Fruit fly (Drosophila melanogaster): Measurements from ENCODE around the gene CG31546.

Gene CG31546

DNA sequence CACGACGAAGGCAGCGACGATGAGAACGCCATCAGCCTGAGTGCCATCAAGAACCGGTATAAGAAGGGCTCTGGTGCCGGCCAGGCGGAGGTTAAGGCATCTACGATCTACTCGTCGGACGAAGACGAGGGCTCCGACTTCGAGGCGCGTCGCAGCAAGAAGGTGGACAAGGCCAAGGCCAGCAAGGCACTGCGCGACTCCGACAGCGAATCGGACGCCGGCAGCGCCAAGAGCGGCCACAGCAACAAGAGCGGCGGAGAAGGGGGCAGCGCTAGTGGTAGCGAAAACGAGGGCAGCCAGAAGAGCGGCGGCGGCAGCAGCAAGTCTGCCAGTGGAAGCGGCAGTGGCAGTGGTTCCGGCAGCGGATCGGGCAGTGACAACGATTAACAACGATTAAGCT, 19.9 kb downstream of the CG31546 start (continued):
- TF ChIP-seq cg (GFP tag; optimal IDR thresholded peaks at IDR 0.05) (no peak), phol (tag; optimal IDR thresholded peaks at IDR 0.05) (no peak), CG17829 (tag; optimal IDR thresholded peaks at IDR 0.05) (no peak), CG10543 (GFP tag; optimal IDR thresholded peaks at IDR 0.05) (no peak), Hr39 (optimal IDR thresholded peaks at IDR 0.05) (no peak), so (GFP tag; IDR thresholded peaks at IDR 0.05) (no peak), lola (GFP tag; optimal IDR thresholded peaks at IDR 0.05) (no peak), Med (GFP tag) (peak; percentile 37), CG32772 (GFP tag; IDR thresholded peaks at IDR 0.05) (no peak), H2.0 (GFP tag; IDR thresholded peaks at IDR 0.05) (no peak), crol (GFP tag; IDR thresholded peaks at IDR 0.05) (0 out of 2 replicates have a peak, but pooled peaks have one; percentile 9)

DNA sequence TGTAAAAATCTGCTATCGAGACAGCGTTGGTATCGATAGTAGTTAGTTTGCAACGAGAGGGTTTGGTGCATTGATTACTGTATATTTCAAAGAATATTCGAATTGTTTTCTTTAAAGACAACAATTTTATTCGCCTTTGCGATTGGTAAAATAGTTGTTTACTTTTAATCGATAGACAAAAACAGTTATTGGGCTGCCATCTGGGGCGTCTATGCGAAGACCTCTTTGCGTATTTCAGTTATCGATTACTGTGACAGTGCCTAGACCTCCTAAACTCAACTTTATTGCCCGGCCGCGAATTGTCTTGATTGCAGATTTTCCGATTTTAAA, 22.3 kb downstream of the CG31546 start, which contains the start of gene Atu:
TSS of gene Atu (plus strand) at position 245 of the 330 bp plus-strand sequence.
- TF ChIP-seq CG6175 (GFP tag; IDR thresholded peaks at IDR 0.05) (no peak), hkb (optimal IDR thresholded peaks at IDR 0.05) (peak; percentile 73), hkb (GFP tag; IDR thresholded peaks at IDR 0.05) (no peak), CG11723 (GFP tag; optimal IDR thresholded peaks at IDR 0.05) (no peak), prd (optimal IDR thresholded peaks at IDR 0.05) (no peak), prd (GFP tag; IDR thresholded peaks at IDR 0.05) (peak; percentile 36; the same call in 1 of the 3 replicates), CG9437 (GFP tag; optimal IDR thresholded peaks at IDR 0.05) (peak; percentile 24), CG31441 (GFP tag; IDR thresholded peaks at IDR 0.05) (peak; percentile 43; the same call in 1 of the 2 replicates), CG17912 (GFP tag; optimal IDR thresholded peaks at IDR 0.05) (no peak), tin (GFP tag; optimal IDR thresholded peaks at IDR 0.05) (peak; percentile 28), Hand (GFP tag; optimal IDR thresholded peaks at IDR 0.05) (no peak), CG8924 (tag; optimal IDR thresholded peaks at IDR 0.05) (peak; percentile 33), CG13775 (GFP tag; optimal IDR thresholded peaks at IDR 0.05) (peak; percentile 35), CG3847 (GFP tag; IDR thresholded peaks at IDR 0.05) (peak; percentile 62), unc-4 (GFP tag; IDR thresholded peaks at IDR 0.05; ENCODE audit: partially characterized antibody) (peak; percentile 94), CG16815 (GFP tag; optimal IDR thresholded peaks at IDR 0.05) (no peak), Nf-YB (GFP tag; optimal IDR thresholded peaks at IDR 0.05) (no peak), row (GFP tag; IDR thresholded peaks at IDR 0.05) (peak; percentile 62), CG16813 (GFP tag; IDR thresholded peaks at IDR 0.05; ENCODE audit: partially characterized antibody) (peak; percentile 93), nerfin-1 (tag; optimal IDR thresholded peaks at IDR 0.05) (peak; percentile 18), CG9609 (GFP tag; optimal IDR thresholded peaks at IDR 0.05) (no peak), run (tag; optimal IDR thresholded peaks at IDR 0.05) (no peak), Doc3 (GFP tag; IDR thresholded peaks at IDR 0.05; ENCODE audit: partially characterized antibody) (peak; percentile 92), CG14860 (GFP tag; IDR thresholded peaks at IDR 0.05; ENCODE audit: partially characterized antibody) (peak; percentile 94), tna (GFP tag; IDR thresholded peaks at IDR 0.05; ENCODE audit: partially characterized antibody) (peak; percentile 83), chif (GFP tag; optimal IDR thresholded peaks at IDR 0.05) (no peak), bbx (GFP tag; IDR thresholded peaks at IDR 0.05; ENCODE audit: partially characterized antibody) (peak; percentile 83), CG12299 (tag; optimal IDR thresholded peaks at IDR 0.05) (no peak), CG8478 (optimal IDR thresholded peaks at IDR 0.05) (no peak), sob (GFP tag; IDR thresholded peaks at IDR 0.05) (peak; percentile 52), Chrac-16 (GFP tag; optimal IDR thresholded peaks at IDR 0.05) (peak; percentile 28), fd3F (GFP tag; optimal IDR thresholded peaks at IDR 0.05) (no peak), Mes4 (GFP tag; optimal IDR thresholded peaks at IDR 0.05) (no peak), dysf (GFP tag; IDR thresholded peaks at IDR 0.05) (no peak), z (GFP tag; IDR thresholded peaks at IDR 0.05) (no peak), CG34422 (GFP tag; IDR thresholded peaks at IDR 0.05) (peak; percentile 39; the same call in 1 of the 3 replicates), Dll (GFP tag; IDR thresholded peaks at IDR 0.05; ENCODE audit: partially characterized antibody) (peak; percentile 97), NfI (GFP tag; optimal IDR thresholded peaks at IDR 0.05) (peak; percentile 27), so (GFP tag; IDR thresholded peaks at IDR 0.05) (no peak), HLH3B (GFP tag; IDR thresholded peaks at IDR 0.05) (no peak), pnt (GFP tag; optimal IDR thresholded peaks at IDR 0.05) (no peak)
